Worm (Caenorhabditis elegans) whole organism, L1 larva: ENCODE data around the gene osm-8.
A peak's percentile ranks its signal among the peaks of the same experiment; 100 is the strongest.

Experiments
- C04F5.9 ChIP-seq: sonication (generic microtip); optimal IDR thresholded peaks from 2 replicates; lab custom pipeline; 2016; ENCODE audit warnings: missing genetic modification characterization, missing compliant biosample characterization
- aha-1 ChIP-seq: fragments of 150-350 bp; optimal IDR thresholded peaks from 2 replicates; lab custom pipeline; 2014; ENCODE audit warnings: missing biosample characterization, missing genetic modification characterization
- alr-1 ChIP-seq: fragments of 200-800 bp; sonication (Bioruptor generic); optimal IDR thresholded peaks from 2 replicates; lab custom pipeline; 2018; ENCODE audit warnings: borderline replicate concordance, mild to moderate bottlenecking, missing genetic modification characterization, missing compliant biosample characterization
- ama-1 ChIP-seq: fragments of 150-350 bp; optimal IDR thresholded peaks from 2 replicates; lab custom pipeline; 2014
- blmp-1 ChIP-seq: fragments of 150-350 bp; optimal IDR thresholded peaks from 2 replicates; lab custom pipeline; 2014; ENCODE audit warnings: missing biosample characterization, missing genetic modification characterization
- ces-1 ChIP-seq: fragments of 150-350 bp; optimal IDR thresholded peaks from 2 replicates; lab custom pipeline; 2014; ENCODE audit warnings: missing biosample characterization, missing genetic modification reagents, missing genetic modification characterization
- dpl-1 ChIP-seq, 3 experiments: fragments of 150-350 bp in 2 of 3; sonication (generic microtip) in 1 of 3; optimal IDR thresholded peaks; 2 replicates each; lab custom pipeline; 2014 to 2017; ENCODE audit warnings: missing biosample characterization in 3 of 3, missing genetic modification characterization in 3 of 3, missing genetic modification reagents in 3 of 3
- efl-1 ChIP-seq, 4 experiments: fragments of 150-350 bp; optimal IDR thresholded peaks in 3 of 4; peaks in 1 of 4; 1 replicate in 1 of 4; 2 replicates in 3 of 4; lab custom pipeline; 2014; ENCODE audit warnings: missing biosample characterization in 2 of 4, missing genetic modification characterization in 2 of 4, missing genetic modification reagents in 2 of 4
- elt-3 ChIP-seq, 6 experiments: fragments of 150-350 bp in 1 of 6; sonication (generic microtip); optimal IDR thresholded peaks; 2 replicates each; lab custom pipeline; 2017 to 2018; ENCODE audit warnings: missing biosample characterization in 6 of 6, missing genetic modification characterization in 6 of 6, inconsistent platforms in 1 of 6
- fos-1 ChIP-seq: fragments of 150-350 bp; optimal IDR thresholded peaks from 2 replicates; lab custom pipeline; 2014; ENCODE audit warnings: missing biosample characterization, missing genetic modification characterization
- grh-1 ChIP-seq: fragments of 200-800 bp; sonication (Bioruptor generic); IDR thresholded peaks from 2 replicates; pipeline ENCODE4 v1.3.6; 2022; ENCODE audit warnings: missing genetic modification reagents, missing genetic modification characterization, missing compliant biosample characterization
- hlh-17 ChIP-seq: fragments of 200-800 bp; sonication (Bioruptor generic); optimal IDR thresholded peaks from 2 replicates; lab custom pipeline; 2018; ENCODE audit warnings: missing genetic modification characterization, mild to moderate bottlenecking, missing compliant biosample characterization, moderate library complexity, borderline replicate concordance
- lin-14 ChIP-seq: fragments of 200-800 bp; sonication (Bioruptor generic); optimal IDR thresholded peaks from 2 replicates; lab custom pipeline; 2018; ENCODE audit warnings: mild to moderate bottlenecking, missing genetic modification characterization, moderate library complexity, missing compliant biosample characterization
- lin-15B ChIP-seq: fragments of 150-350 bp; sonication (generic microtip); optimal IDR thresholded peaks from 3 replicates; lab custom pipeline; 2014; ENCODE audit warnings: missing biosample characterization, missing genetic modification characterization
- lin-35 ChIP-seq, 2 experiments: fragments of 150-350 bp; optimal IDR thresholded peaks; 2 replicates each; lab custom pipeline; 2014; ENCODE audit warnings: missing biosample characterization in 2 of 2, missing genetic modification characterization in 2 of 2, missing genetic modification reagents in 2 of 2
- lsy-2 ChIP-seq, 2 experiments: fragments of 150-350 bp; optimal IDR thresholded peaks; 2 replicates each; lab custom pipeline; 2014; ENCODE audit warnings: missing biosample characterization in 2 of 2, missing genetic modification characterization in 2 of 2
- mdl-1 ChIP-seq, 2 experiments: fragments of 150-350 bp; optimal IDR thresholded peaks; 2 replicates each; lab custom pipeline; 2014 to 2017; ENCODE audit warnings: missing biosample characterization in 2 of 2, missing genetic modification characterization in 2 of 2, inconsistent platforms in 1 of 2
- mep-1 ChIP-seq: fragments of 150-350 bp; optimal IDR thresholded peaks from 2 replicates; lab custom pipeline; 2014; ENCODE audit warnings: missing biosample characterization, missing genetic modification characterization
- nhr-19 ChIP-seq: fragments of 200-800 bp; sonication (Bioruptor generic); conservative IDR thresholded peaks from 2 replicates; pipeline ENCODE4 v1.3.6; 2022; ENCODE audit warnings: missing genetic modification characterization, missing compliant biosample characterization
- nhr-20 ChIP-seq: sonication (generic microtip); optimal IDR thresholded peaks from 2 replicates; lab custom pipeline; 2016; ENCODE audit warnings: mild to moderate bottlenecking, missing genetic modification characterization, missing compliant biosample characterization
- nhr-47 ChIP-seq: sonication (generic microtip); optimal IDR thresholded peaks from 2 replicates; lab custom pipeline; 2016; ENCODE audit warnings: mild to moderate bottlenecking, missing genetic modification characterization, moderate library complexity, missing compliant biosample characterization
- nhr-71 ChIP-seq: sonication (generic microtip); optimal IDR thresholded peaks from 2 replicates; lab custom pipeline; 2016; ENCODE audit warnings: mild to moderate bottlenecking, missing genetic modification characterization, moderate library complexity, missing compliant biosample characterization
- nhr-85 ChIP-seq: sonication (generic microtip); peaks from one replicate; lab custom pipeline; 2016; ENCODE audit warnings: missing genetic modification characterization, inconsistent platforms, missing compliant biosample characterization
- nhr-90 ChIP-seq: sonication (generic microtip); optimal IDR thresholded peaks from 2 replicates; lab custom pipeline; 2016; ENCODE audit warnings: mild to moderate bottlenecking, missing genetic modification characterization, missing compliant biosample characterization; ENCODE audit not compliant: poor library complexity
- snpc-4 ChIP-seq: fragments of 150-350 bp; optimal IDR thresholded peaks from 2 replicates; lab custom pipeline; 2014; ENCODE audit warnings: missing biosample characterization, missing genetic modification characterization
- snu-23 ChIP-seq: sonication (generic microtip); optimal IDR thresholded peaks from 2 replicates; lab custom pipeline; 2016; ENCODE audit warnings: missing genetic modification characterization, missing compliant biosample characterization
- sptf-1 ChIP-seq: fragments of 150-350 bp; optimal IDR thresholded peaks from 2 replicates; lab custom pipeline; 2014; ENCODE audit warnings: missing biosample characterization, missing genetic modification characterization
- sup-37 ChIP-seq: fragments of 200-800 bp; sonication (Bioruptor generic); optimal IDR thresholded peaks from 2 replicates; lab custom pipeline; 2018; ENCODE audit warnings: mild to moderate bottlenecking, missing genetic modification characterization, missing compliant biosample characterization
- tbx-2 ChIP-seq: sonication (generic microtip); optimal IDR thresholded peaks from 2 replicates; lab custom pipeline; 2016; ENCODE audit warnings: missing genetic modification characterization, missing compliant biosample characterization
- unc-130 ChIP-seq: fragments of 150-350 bp; optimal IDR thresholded peaks from 2 replicates; lab custom pipeline; 2017; ENCODE audit warnings: missing biosample characterization, missing genetic modification characterization, inconsistent platforms
- unc-62 ChIP-seq: fragments of 150-350 bp; optimal IDR thresholded peaks from 2 replicates; lab custom pipeline; 2014; ENCODE audit warnings: missing biosample characterization, missing genetic modification reagents, missing genetic modification characterization
- unc-86 ChIP-seq: sonication (generic microtip); optimal IDR thresholded peaks from 2 replicates; lab custom pipeline; 2016; ENCODE audit warnings: missing genetic modification characterization, missing compliant biosample characterization
- ztf-11 ChIP-seq, 2 experiments: sonication (generic microtip); optimal IDR thresholded peaks; 2 replicates each; lab custom pipeline; 2016 to 2017; ENCODE audit warnings: missing genetic modification characterization in 2 of 2, missing biosample characterization in 1 of 2, missing compliant biosample characterization in 1 of 2

Gene osm-8

DNA sequence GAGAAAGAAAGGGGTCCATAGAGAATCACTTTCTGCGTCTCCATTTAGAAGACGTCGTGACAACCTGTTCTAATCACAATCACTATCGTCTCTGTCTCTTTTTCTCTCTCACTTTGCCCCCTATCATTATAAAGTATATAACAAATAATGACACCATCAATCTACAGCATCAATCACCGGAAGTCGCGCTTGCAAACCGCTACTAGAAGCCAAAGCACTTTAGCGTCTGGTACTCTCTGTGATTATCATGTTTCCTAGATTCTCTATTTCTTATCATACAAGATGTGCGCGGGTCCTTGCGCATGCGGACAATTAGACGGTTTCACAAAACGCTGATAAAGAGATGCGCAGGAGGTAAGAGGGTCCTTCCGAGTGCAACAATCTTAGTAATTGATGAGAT lies 26.0 kb upstream of the osm-8 start (continued):
- peak; percentile 7 for TF ChIP-seq mep-1 (tag; lab: Kevin White, UChicago)
- TF ChIP-seq nhr-71 (tag; lab: Kevin White, UChicago) = peak; percentile 49

DNA sequence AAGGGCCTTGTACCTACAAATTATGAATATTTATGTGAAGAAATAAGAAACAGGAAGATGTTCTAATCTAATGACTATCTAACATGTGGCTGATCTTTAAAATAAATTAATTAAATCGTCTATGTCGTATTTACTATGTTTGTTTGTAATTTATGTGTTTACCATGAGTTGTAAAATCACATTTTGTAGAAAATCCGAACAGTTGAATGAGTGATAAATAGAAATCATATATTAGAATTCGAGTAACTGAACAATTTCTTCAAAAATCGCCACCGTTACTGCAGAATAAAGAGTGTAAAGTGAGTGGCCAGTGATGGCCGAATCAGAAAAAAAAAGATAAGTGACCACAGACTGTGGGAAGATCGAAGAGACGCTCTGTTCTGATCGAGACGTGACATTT lies 24.8 kb upstream of the osm-8 start:
- TF ChIP-seq C04F5.9 (tag; lab: Kevin White, UChicago) (no peak), hlh-17 (GFP tag; lab: Kevin White, UChicago) (no peak), ztf-11 (tag; optimal IDR thresholded peaks at IDR 0.05; lab: Kevin White, UChicago) (no peak), sptf-1 (tag; lab: Kevin White, UChicago) (no peak), ces-1 (GFP tag; lab: Kevin White, UChicago) (no peak), aha-1 (tag; lab: Kevin White, UChicago) (no peak)
- TF ChIP-seq, all 84 proteins: peak for 0

ce11 chrII:7628640-7629039 lies 23.4 kb upstream of the osm-8 start:
- TF ChIP-seq nhr-20 (tag; lab: Kevin White, UChicago) (peak; percentile 55), mep-1 (tag; lab: Kevin White, UChicago) (no peak), nhr-71 (tag; lab: Kevin White, UChicago) (peak; percentile 63), tbx-2 (tag; lab: Kevin White, UChicago) (peak; percentile 63), snpc-4 (tag; lab: Kevin White, UChicago) (no peak), dpl-1 (GFP tag; optimal IDR thresholded peaks at IDR 0.05; lab: Kevin White, UChicago) (peak in 1 of 3 experiments; percentile 1), nhr-47 (tag; lab: Kevin White, UChicago) (peak; percentile 19), efl-1 (optimal IDR thresholded peaks at IDR 0.05; lab: Kevin White, UChicago) (no peak), efl-1 (GFP tag; optimal IDR thresholded peaks at IDR 0.05 in 1 of 2; lab: Kevin White, UChicago) (peak in 1 of 2 experiments; percentile 31), blmp-1 (tag; lab: Kevin White, UChicago) (peak; percentile 71), mdl-1 (tag; optimal IDR thresholded peaks at IDR 0.05; lab: Kevin White, UChicago) (peak in 1 of 2 experiments; percentile 6), nhr-19 (GFP tag; lab: Robert Waterston, UW) (peak; percentile 52), lsy-2 (tag; optimal IDR thresholded peaks at IDR 0.05; lab: Kevin White, UChicago) (peak in 1 of 2 experiments; percentile 16), lin-15B (tag; lab: Kevin White, UChicago) (no peak), fos-1 (tag; lab: Kevin White, UChicago) (no peak), unc-130 (tag; lab: Kevin White, UChicago) (peak; percentile 65), nhr-85 (tag; lab: Kevin White, UChicago) (peak; percentile 78), nhr-90 (tag; lab: Kevin White, UChicago) (peak; percentile 70), elt-3 (tag; optimal IDR thresholded peaks at IDR 0.05; lab: Kevin White, UChicago) (peak in 4 of 6 experiments; percentile 36 to 80 (median 54)), snu-23 (peak; percentile 46), ama-1 (lab: Kevin White, UChicago) (no peak), alr-1 (tag; lab: Kevin White, UChicago) (no peak), lin-35 (GFP tag; optimal IDR thresholded peaks at IDR 0.05; lab: Kevin White, UChicago) (peak in 1 of 2 experiments; percentile 57), grh-1 (peak; percentile 62; the same call in 1 of the 2 replicates), lin-14 (GFP tag; lab: Kevin White, UChicago) (peak; percentile 62), sup-37 (GFP tag; lab: Kevin White, UChicago) (no peak)

DNA sequence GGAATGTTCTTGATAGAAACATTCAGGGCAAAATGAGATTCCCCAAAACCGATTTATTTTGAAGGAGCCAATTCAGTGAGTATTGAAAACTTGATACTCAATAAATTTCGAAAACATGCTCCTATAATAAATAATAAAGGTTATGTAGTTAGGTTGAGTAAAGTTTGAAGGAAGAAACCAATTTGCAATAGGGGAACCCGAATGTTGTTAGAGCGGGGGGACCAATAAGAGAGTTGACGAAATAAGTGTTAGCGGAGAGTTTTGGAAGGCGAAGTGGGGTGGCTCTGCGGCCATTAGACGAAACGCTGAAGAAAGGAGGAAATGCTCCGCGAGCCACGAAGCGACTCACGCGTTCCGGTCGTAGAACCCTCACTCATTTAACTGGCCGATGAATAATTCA lies 19.8 kb upstream of the osm-8 start:
- TF ChIP-seq unc-86 (tag; lab: Kevin White, UChicago) (peak; percentile 53), unc-62 (GFP tag; lab: Kevin White, UChicago) (no peak), lin-14 (GFP tag; lab: Kevin White, UChicago) (peak; percentile 19)

ce11 chrII:7624272-7624671 lies 19.1 kb upstream of the osm-8 start:
- no peak for TF ChIP-seq lsy-2 (tag; optimal IDR thresholded peaks at IDR 0.05; lab: Kevin White, UChicago)
- peak; percentile 90 for TF ChIP-seq blmp-1 (tag; lab: Kevin White, UChicago)
- TF ChIP-seq lin-14 (GFP tag; lab: Kevin White, UChicago) = peak; percentile 3
